Worm (Caenorhabditis elegans): Measurements from ENCODE around the gene VC5.2.

VC5.2 gene

DNA sequence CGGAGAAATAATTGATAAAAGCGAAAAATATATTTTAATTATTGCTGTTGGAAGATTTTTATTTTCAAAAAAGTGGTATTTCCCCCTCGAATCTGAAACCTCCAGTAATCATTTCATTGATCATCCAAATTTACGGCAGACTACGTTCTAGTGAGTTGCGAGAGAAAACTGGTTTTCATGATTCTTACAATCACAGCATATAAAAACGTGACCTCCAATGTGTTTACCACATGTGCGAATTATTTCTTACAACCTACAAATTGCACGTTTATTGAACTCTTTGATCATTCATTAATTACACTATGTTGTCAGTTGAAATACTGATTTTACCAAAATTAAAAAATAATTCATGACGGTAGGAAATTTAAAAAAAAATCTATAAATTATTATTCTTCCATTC is 3.5 kb downstream of the VC5.2 start:
- TF ChIP-seq pax-1 (tag; optimal IDR thresholded peaks at IDR 0.05) (no peak), ceh-18 (tag; optimal IDR thresholded peaks at IDR 0.05) (no peak), hlh-30 (tag; optimal IDR thresholded peaks at IDR 0.05; ENCODE audit: insufficient read depth) (no peak), pha-2 (tag; optimal IDR thresholded peaks at IDR 0.05) (no peak), ahr-1 (tag; optimal IDR thresholded peaks at IDR 0.05) (no peak), K09A11.1 (tag; optimal IDR thresholded peaks at IDR 0.05; ENCODE audit: insufficient read depth) (no peak), sdc-2 (tag; optimal IDR thresholded peaks at IDR 0.05) (no peak), nhr-232 (tag; optimal IDR thresholded peaks at IDR 0.05) (no peak), ceh-14 (tag; optimal IDR thresholded peaks at IDR 0.05) (no peak), mec-3 (tag; optimal IDR thresholded peaks at IDR 0.05; ENCODE audit: borderline replicate concordance) (no peak), C38D4.7 (GFP tag; optimal IDR thresholded peaks at IDR 0.05) (no peak), pat-9 (tag; optimal IDR thresholded peaks at IDR 0.05) (no peak), ets-4 (tag; optimal IDR thresholded peaks at IDR 0.05) (no peak), elt-4 (tag; optimal IDR thresholded peaks at IDR 0.05) (no peak), pros-1 (tag; optimal IDR thresholded peaks at IDR 0.05) (no peak)

ce11 chrV:7091287-7091686 is 5.5 kb downstream of the VC5.2 start, which contains the start of gene nhr-286:
Gene nhr-286, minus strand, starts transcription at chrV:7091610.
- no peak for TF ChIP-seq gmeb-2 (tag; optimal IDR thresholded peaks at IDR 0.05)
- TF ChIP-seq pros-1 (tag; optimal IDR thresholded peaks at IDR 0.05), result no peak
- TF ChIP-seq tbx-7 (tag; optimal IDR thresholded peaks at IDR 0.05), result no peak
- TF ChIP-seq ama-1 (optimal IDR thresholded peaks at IDR 0.05), result no peak
- TF ChIP-seq ceh-24 (tag; optimal IDR thresholded peaks at IDR 0.05), result no peak
- TF ChIP-seq dve-1 (tag; optimal IDR thresholded peaks at IDR 0.05), result no peak
- TF ChIP-seq che-1 (tag; optimal IDR thresholded peaks at IDR 0.05), result no peak
- no peak for TF ChIP-seq sdc-2 (tag; optimal IDR thresholded peaks at IDR 0.05)
- no peak for TF ChIP-seq K09A11.1 (tag; optimal IDR thresholded peaks at IDR 0.05; ENCODE audit: insufficient read depth)
- TF ChIP-seq nfya-1 (tag; optimal IDR thresholded peaks at IDR 0.05), result no peak
- no peak for TF ChIP-seq hlh-6 (tag; optimal IDR thresholded peaks at IDR 0.05)

DNA sequence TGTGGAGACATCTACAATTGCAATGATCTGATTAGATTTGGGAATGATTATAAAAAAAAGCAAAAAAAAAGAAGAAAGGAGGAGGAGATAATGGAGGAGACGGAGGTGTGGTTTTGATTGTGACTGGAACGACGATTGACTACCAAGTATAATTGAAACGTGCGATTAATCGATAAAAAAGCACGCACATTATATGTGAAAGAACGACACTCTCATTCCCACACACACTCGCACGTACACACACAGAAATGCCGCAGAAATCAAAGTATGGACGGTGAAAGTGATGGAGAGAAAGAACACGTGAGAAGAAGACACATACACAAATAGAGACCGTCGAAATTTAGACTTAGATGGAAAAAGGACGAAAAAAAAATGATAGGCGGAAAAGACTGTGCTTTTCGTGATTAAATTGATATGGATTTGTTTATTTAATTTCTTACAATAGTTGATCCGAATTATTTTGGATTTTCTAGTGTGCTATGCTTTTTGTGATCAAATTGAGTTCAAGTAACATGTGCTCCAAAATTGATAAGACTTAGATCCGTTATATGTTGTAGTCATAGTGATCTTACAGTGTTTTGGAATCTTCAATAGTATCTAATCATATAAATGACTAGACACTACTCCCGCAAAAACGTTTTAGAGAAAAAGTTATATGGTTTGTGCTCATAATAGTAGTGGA is 8.1 kb downstream of the VC5.2 start, which contains the start of gene nhr-135:
Gene nhr-135 (minus strand): TSS at position 51 of the 682 bp plus-strand sequence.
- peak; percentile 8 for TF ChIP-seq elt-2 (tag; optimal IDR thresholded peaks at IDR 0.05)
- no peak for TF ChIP-seq madf-2 (tag; optimal IDR thresholded peaks at IDR 0.05)
- TF ChIP-seq syd-9 (tag; optimal IDR thresholded peaks at IDR 0.05), result no peak
- no peak for TF ChIP-seq ceh-14 (tag; optimal IDR thresholded peaks at IDR 0.05)
- no peak for TF ChIP-seq pag-3 (tag; optimal IDR thresholded peaks at IDR 0.05; ENCODE audit: borderline replicate concordance)
- TF ChIP-seq gmeb-2 (tag; optimal IDR thresholded peaks at IDR 0.05), result no peak
- no peak for TF ChIP-seq ceh-18 (tag; optimal IDR thresholded peaks at IDR 0.05)
- TF ChIP-seq fkh-10 (GFP tag; optimal IDR thresholded peaks at IDR 0.05), result no peak

- no peak for TF ChIP-seq hlh-30 (tag; optimal IDR thresholded peaks at IDR 0.05; ENCODE audit: insufficient read depth)
- no peak for TF ChIP-seq hlh-8 (tag; optimal IDR thresholded peaks at IDR 0.05)
- no peak for TF ChIP-seq ceh-14 (tag; optimal IDR thresholded peaks at IDR 0.05)
- no peak for TF ChIP-seq elt-2 (tag; optimal IDR thresholded peaks at IDR 0.05)
- no peak for TF ChIP-seq C08G9.2 (tag; optimal IDR thresholded peaks at IDR 0.05)
- no peak for TF ChIP-seq nfya-1 (tag; optimal IDR thresholded peaks at IDR 0.05)
- TF ChIP-seq F13H6.1 (tag; optimal IDR thresholded peaks at IDR 0.05), result no peak
- no peak for TF ChIP-seq ceh-18 (tag; optimal IDR thresholded peaks at IDR 0.05)
- TF ChIP-seq nhr-232 (tag; optimal IDR thresholded peaks at IDR 0.05), result no peak
- TF ChIP-seq ceh-19 (GFP tag; optimal IDR thresholded peaks at IDR 0.05), result no peak
- no peak for TF ChIP-seq madf-2 (tag; optimal IDR thresholded peaks at IDR 0.05)
- no peak for TF ChIP-seq ets-4 (tag; optimal IDR thresholded peaks at IDR 0.05)
- no peak for TF ChIP-seq unc-3 (GFP tag; conservative IDR thresholded peaks at IDR 0.05)
- TF ChIP-seq unc-3 (tag; optimal IDR thresholded peaks at IDR 0.05), result no peak
- no peak for TF ChIP-seq ceh-48 (tag; optimal IDR thresholded peaks at IDR 0.05)
These were observed 9.7 kb downstream of the VC5.2 start for ce11 chrV:7095254-7095990.
